Fruit fly (Drosophila melanogaster) whole organism, pupa: ENCODE measurements around the gene Oseg1.

Experiments used
- CG13204 ChIP-seq: fragments of 200-800 bp; sonication (Bioruptor generic); optimal IDR thresholded peaks from 2 replicates; lab custom pipeline; 2018; ENCODE audit warnings: missing biosample characterization, mild to moderate bottlenecking, missing genetic modification characterization, moderate library complexity
- CG14655 ChIP-seq: fragments of 200-800 bp; sonication (Bioruptor generic); optimal IDR thresholded peaks from 3 replicates; lab custom pipeline; 2017; ENCODE audit warnings: mild to moderate bottlenecking, missing biosample characterization, missing genetic modification reagents, missing genetic modification characterization
- CG17806 ChIP-seq: fragments of 200-800 bp; sonication (Bioruptor generic); optimal IDR thresholded peaks from 2 replicates; lab custom pipeline; 2018; ENCODE audit warnings: missing biosample characterization, mild to moderate bottlenecking, missing genetic modification characterization, moderate library complexity
- CG32121 ChIP-seq: fragments of 200-800 bp; sonication (Bioruptor generic); IDR thresholded peaks from 2 replicates; pipeline ENCODE4 v1.3.6; 2022; ENCODE audit warnings: missing biosample characterization, missing genetic modification characterization
- CG34367 ChIP-seq: fragments of 200-800 bp; sonication (Bioruptor generic); optimal IDR thresholded peaks from 2 replicates; lab custom pipeline; 2018; ENCODE audit warnings: missing biosample characterization, mild to moderate bottlenecking, missing genetic modification characterization
- CG4496 ChIP-seq: fragments of 200-800 bp; sonication (Bioruptor generic); IDR thresholded peaks from 3 replicates; pipeline ENCODE4 v1.3.6; 2022; ENCODE audit warnings: missing biosample characterization, missing genetic modification characterization
- CG8159 ChIP-seq: fragments of 200-800 bp; sonication (Bioruptor generic); optimal IDR thresholded peaks from 3 replicates; lab custom pipeline; 2018; ENCODE audit warnings: missing biosample characterization, mild to moderate bottlenecking, missing genetic modification characterization, moderate library complexity
- CG9948 ChIP-seq: fragments of 200-800 bp; sonication (Bioruptor generic); optimal IDR thresholded peaks from 2 replicates; lab custom pipeline; 2018; ENCODE audit warnings: missing biosample characterization, mild to moderate bottlenecking, missing genetic modification characterization, moderate library complexity
- EcR ChIP-seq: fragments of 200-800 bp; sonication (Bioruptor generic); optimal IDR thresholded peaks from 3 replicates; lab custom pipeline; 2019; ENCODE audit warnings: missing biosample characterization, missing genetic modification characterization, mild to moderate bottlenecking, moderate library complexity, missing genetic modification reagents
- Pif1A ChIP-seq: fragments of 200-800 bp; sonication (Bioruptor generic); optimal IDR thresholded peaks from 3 replicates; lab custom pipeline; 2016; ENCODE audit warnings: missing biosample characterization, missing genetic modification characterization
- Pif1B ChIP-seq: fragments of 200-800 bp; sonication (Bioruptor generic); optimal IDR thresholded peaks from 3 replicates; lab custom pipeline; 2016; ENCODE audit warnings: missing biosample characterization, missing genetic modification characterization
- fd96Ca ChIP-seq: fragments of 200-800 bp; sonication (Bioruptor generic); IDR thresholded peaks from 3 replicates; pipeline ENCODE4 v1.3.6; 2022; ENCODE audit warnings: missing biosample characterization, missing genetic modification characterization
- gl ChIP-seq: fragments of 200-800 bp; sonication (Bioruptor generic); optimal IDR thresholded peaks from 2 replicates; lab custom pipeline; 2018; ENCODE audit warnings: missing biosample characterization, mild to moderate bottlenecking, missing genetic modification characterization
- rn ChIP-seq: fragments of 200-800 bp; sonication (Bioruptor generic); IDR thresholded peaks from 2 replicates; pipeline ENCODE4 v1.3.6; 2022; ENCODE audit warnings: missing biosample characterization, missing genetic modification characterization

DNA sequence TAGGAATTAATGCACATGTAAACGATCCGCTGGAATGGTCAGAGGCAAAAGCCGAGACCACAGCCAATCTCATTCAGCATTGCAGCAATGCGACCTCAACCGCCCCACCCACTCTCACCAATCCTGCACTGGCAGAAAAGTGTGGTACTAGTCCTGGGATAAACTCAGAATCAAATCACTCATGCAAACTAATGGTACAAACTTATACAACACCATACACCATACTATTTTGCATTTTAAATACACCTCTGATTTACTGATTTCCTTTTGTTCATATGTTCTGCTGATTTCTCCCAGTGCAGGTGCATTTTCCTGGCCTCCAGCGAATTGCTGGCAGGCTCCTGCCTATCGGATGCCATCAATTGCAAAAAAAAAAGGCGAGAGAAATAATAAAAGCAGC is 6.4 kb upstream of the Oseg1 start:
- peak; percentile 69 for TF ChIP-seq CG34367 (tag; lab: Kevin White, UChicago)
- peak; percentile 74 for TF ChIP-seq CG9948 (tag; lab: Kevin White, UChicago)
- TF ChIP-seq Pif1A (GFP tag; lab: Kevin White, UChicago), result peak; percentile 88
- peak; percentile 74 for TF ChIP-seq Pif1B (GFP tag; lab: Kevin White, UChicago)
- TF ChIP-seq fd96Ca (GFP tag; lab: Robert Waterston, UW), result peak; percentile 96
- no peak for TF ChIP-seq EcR (GFP tag; lab: Kevin White, UChicago)
- peak; percentile 84 for TF ChIP-seq rn (GFP tag; lab: Robert Waterston, UW)
- peak; percentile 35 for TF ChIP-seq gl (tag; lab: Kevin White, UChicago)
- peak; percentile 76 for TF ChIP-seq CG17806 (tag; lab: Kevin White, UChicago)
- TF ChIP-seq CG4496 (GFP tag; lab: Robert Waterston, UW), result peak; percentile 96
- TF ChIP-seq CG32121 (GFP tag; lab: Robert Waterston, UW), result peak; percentile 94
- peak; percentile 71 for TF ChIP-seq CG8159 (tag; lab: Kevin White, UChicago)
- TF ChIP-seq CG14655 (GFP tag; lab: Kevin White, UChicago), result peak; percentile 92
- TF ChIP-seq CG13204 (GFP tag; lab: Kevin White, UChicago), result no peak
